Worm (Caenorhabditis elegans): ENCODE results near the gene srx-97.

- TF ChIP-seq snpc-4 (GFP tag; optimal IDR thresholded peaks at IDR 0.05): no peak
- no peak for TF ChIP-seq snpc-4 (tag; optimal IDR thresholded peaks at IDR 0.05)
- no peak for TF ChIP-seq unc-62 (GFP tag; optimal IDR thresholded peaks at IDR 0.05)
- no peak for TF ChIP-seq lir-1 (GFP tag; conservative IDR thresholded peaks at IDR 0.05)
- TF ChIP-seq pha-4 (tag; optimal IDR thresholded peaks at IDR 0.05): no peak
- TF ChIP-seq rcor-1 (GFP tag; IDR thresholded peaks at IDR 0.05): no peak
- no peak for TF ChIP-seq akir-1 (GFP tag; optimal IDR thresholded peaks at IDR 0.05)
- no peak for TF ChIP-seq zfh-2 (GFP tag; conservative IDR thresholded peaks at IDR 0.05)
- no peak for TF ChIP-seq sea-2 (GFP tag; IDR thresholded peaks at IDR 0.05)
- no peak for TF ChIP-seq cebp-2 (GFP tag; IDR thresholded peaks at IDR 0.05)
- TF ChIP-seq ceh-40 (GFP tag; IDR thresholded peaks at IDR 0.05): no peak
- no peak for TF ChIP-seq snpc-3.4 (tag; optimal IDR thresholded peaks at IDR 0.05)
These were observed 11.2 kb upstream of the srx-97 start for ce11 chrII:3680366-3680765.

All from whole organism, young adult.